Fruit fly (Drosophila melanogaster): ENCODE results near the gene SPE.

- TF ChIP-seq fd85E (GFP tag; optimal IDR thresholded peaks at IDR 0.05) (no peak), Ets96B (tag; optimal IDR thresholded peaks at IDR 0.05) (no peak), CG3032 (tag; optimal IDR thresholded peaks at IDR 0.05) (no peak), CG6854 (GFP tag; optimal IDR thresholded peaks at IDR 0.05) (no peak), CG9139 (GFP tag; optimal IDR thresholded peaks at IDR 0.05) (no peak), ss (GFP tag; optimal IDR thresholded peaks at IDR 0.05) (no peak), Hr38 (GFP tag; optimal IDR thresholded peaks at IDR 0.05) (no peak), CG11902 (GFP tag; optimal IDR thresholded peaks at IDR 0.05) (no peak), Sox15 (GFP tag; optimal IDR thresholded peaks at IDR 0.05) (no peak)
Observed at dm6 chr3R:23718297-23718941, 32.4 kb downstream of the SPE start, which contains the start of gene nau.

Data from whole organism, prepupa.